Worm (Caenorhabditis elegans) whole organism, L2 larva: ENCODE measurements around the gene hecw-1.

ENCODE experiments used
- mbf-1 ChIP-seq: sonication (generic microtip); optimal IDR thresholded peaks from 2 replicates; lab custom pipeline; 2017; ENCODE audit warnings: missing biosample characterization, missing genetic modification characterization
- nhr-10 ChIP-seq: sonication (generic microtip); optimal IDR thresholded peaks from 2 replicates; lab custom pipeline; 2017; ENCODE audit warnings: missing biosample characterization, missing genetic modification characterization

The hecw-1 gene

DNA sequence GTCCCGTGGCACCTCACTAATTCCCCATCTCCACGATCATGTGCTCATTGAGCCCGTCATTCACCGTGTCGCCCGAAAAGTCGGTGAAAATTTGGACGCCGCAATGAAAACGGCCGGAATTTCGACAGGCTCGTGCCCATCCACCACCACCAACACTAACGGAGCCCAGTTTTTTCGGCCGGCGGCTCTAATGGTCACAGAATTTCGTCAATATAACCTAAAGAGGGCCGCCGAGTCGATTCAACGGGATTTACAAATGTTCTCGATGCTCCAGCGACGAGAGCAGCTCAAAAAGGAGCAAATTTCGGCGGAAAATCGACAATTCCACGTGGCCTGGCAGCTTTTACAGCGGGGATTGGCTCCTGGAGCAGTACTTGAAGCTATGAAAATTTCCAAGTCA lies 60.3 kb downstream of the hecw-1 start:
- TF ChIP-seq nhr-10 (tag; lab: Kevin White, UChicago) (no peak), mbf-1 (tag; lab: Kevin White, UChicago) (no peak)
